Worm (Caenorhabditis elegans) whole organism, midembryonic: ENCODE data around the gene srsx-13.

ENCODE experiments used
- cog-1 ChIP-seq: sonication (generic microtip); optimal IDR thresholded peaks from 2 replicates; lab custom pipeline; 2016; ENCODE audit warnings: missing genetic modification characterization, missing compliant biosample characterization
- tab-1 ChIP-seq: fragments of 200-800 bp; sonication (Bioruptor generic); IDR thresholded peaks from 2 replicates; pipeline ENCODE4 v1.3.6; 2022; ENCODE audit warnings: missing genetic modification characterization, missing compliant biosample characterization
- ztf-23 ChIP-seq: fragments of 200-800 bp; sonication (Bioruptor generic); IDR thresholded peaks from 2 replicates; pipeline ENCODE4 v1.3.6; 2022; ENCODE audit warnings: missing genetic modification reagents, missing genetic modification characterization, missing compliant biosample characterization
- ztf-29 ChIP-seq: fragments of 200-800 bp; sonication (Bioruptor generic); IDR thresholded peaks from 2 replicates; pipeline ENCODE4 v1.3.6; 2022; ENCODE audit warnings: missing genetic modification reagents, missing genetic modification characterization, missing compliant biosample characterization

- TF ChIP-seq ztf-29 (GFP tag; lab: Robert Waterston, UW) (no peak), tab-1 (GFP tag; lab: Robert Waterston, UW) (no peak), cog-1 (tag; lab: Kevin White, UChicago) (no peak), ztf-23 (no peak)
Measured at ce11 chrV:5030715-5031114, 47.7 kb upstream of the srsx-13 start, which contains the start of gene swt-7.
